Worm (Caenorhabditis elegans): ENCODE measurements around the gene F11A5.18.

F11A5.18 gene

DNA sequence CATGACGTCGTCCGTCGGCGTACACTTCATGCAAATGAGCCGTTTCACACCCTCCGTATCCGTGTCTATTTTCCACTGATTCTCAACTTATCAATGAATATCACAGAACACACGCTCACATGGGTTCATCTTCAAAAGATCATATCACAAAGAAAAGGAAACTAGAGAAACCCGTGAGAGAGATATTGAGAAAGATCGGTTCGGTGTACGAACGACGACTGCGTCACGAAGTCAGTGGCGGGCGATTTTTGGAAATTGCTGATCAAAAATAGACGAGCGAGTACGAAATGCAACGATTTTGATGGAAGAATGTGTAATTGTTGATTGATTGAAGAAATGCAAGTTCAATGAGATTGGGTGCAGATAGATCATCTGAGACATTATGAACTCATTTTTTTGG lies 10.6 kb downstream of the F11A5.18 start:
- TF ChIP-seq lin-13 (GFP tag; optimal IDR thresholded peaks at IDR 0.05) (no peak), ceh-90 (tag; optimal IDR thresholded peaks at IDR 0.05) (no peak), fkh-4 (tag; optimal IDR thresholded peaks at IDR 0.05; ENCODE audit: borderline replicate concordance) (no peak), vab-15 (tag; optimal IDR thresholded peaks at IDR 0.05) (no peak), ama-1 (optimal IDR thresholded peaks at IDR 0.05) (no peak), ceh-82 (tag; optimal IDR thresholded peaks at IDR 0.05) (no peak), C16A3.4 (tag; optimal IDR thresholded peaks at IDR 0.05) (no peak), tbx-2 (tag; optimal IDR thresholded peaks at IDR 0.05) (no peak), nhr-20 (tag; optimal IDR thresholded peaks at IDR 0.05) (peak; percentile 86), lin-15B (tag; optimal IDR thresholded peaks at IDR 0.05) (no peak), Y116A8C.19 (tag; optimal IDR thresholded peaks at IDR 0.05; ENCODE audit: borderline replicate concordance) (no peak), nhr-77 (tag; optimal IDR thresholded peaks at IDR 0.05) (no peak), skn-1 (tag; optimal IDR thresholded peaks at IDR 0.05) (no peak), nhr-19 (GFP tag; conservative IDR thresholded peaks at IDR 0.05) (peak; percentile 75), ceh-88 (GFP tag; IDR thresholded peaks at IDR 0.05) (no peak), ztf-11 (tag; optimal IDR thresholded peaks at IDR 0.05) (no peak), nhr-85 (tag) (peak; percentile 96), swsn-7 (tag; optimal IDR thresholded peaks at IDR 0.05) (no peak), elt-3 (tag; optimal IDR thresholded peaks at IDR 0.05) (peak in 5 of 6 experiments; percentile 67 to 92 (median 79)), hlh-17 (GFP tag; optimal IDR thresholded peaks at IDR 0.05; ENCODE audit: borderline replicate concordance) (no peak), isw-1 (GFP tag; IDR thresholded peaks at IDR 0.05) (no peak), zag-1 (tag; optimal IDR thresholded peaks at IDR 0.05) (no peak), zip-4 (GFP tag; optimal IDR thresholded peaks at IDR 0.05) (no peak), unc-30 (tag; optimal IDR thresholded peaks at IDR 0.05) (no peak), sup-37 (GFP tag; optimal IDR thresholded peaks at IDR 0.05) (no peak), grh-1 (GFP tag; IDR thresholded peaks at IDR 0.05) (peak; percentile 39; the same call in 1 of the 2 replicates), mdl-1 (tag; optimal IDR thresholded peaks at IDR 0.05) (peak in 1 of 2 experiments; percentile 9), nhr-47 (tag; optimal IDR thresholded peaks at IDR 0.05) (no peak), blmp-1 (tag; optimal IDR thresholded peaks at IDR 0.05) (peak; percentile 85), mab-9 (GFP tag; IDR thresholded peaks at IDR 0.05) (no peak), lin-14 (GFP tag; optimal IDR thresholded peaks at IDR 0.05) (peak; percentile 76), nhr-76 (tag; optimal IDR thresholded peaks at IDR 0.05) (no peak), egl-13 (tag; optimal IDR thresholded peaks at IDR 0.05) (no peak), aly-2 (tag; optimal IDR thresholded peaks at IDR 0.05) (no peak), egl-27 (tag; optimal IDR thresholded peaks at IDR 0.05) (no peak), alr-1 (tag; optimal IDR thresholded peaks at IDR 0.05; ENCODE audit: borderline replicate concordance) (no peak), jun-1 (tag; optimal IDR thresholded peaks at IDR 0.05) (no peak), unc-86 (tag; optimal IDR thresholded peaks at IDR 0.05) (no peak), F16B12.6 (tag; optimal IDR thresholded peaks at IDR 0.05) (no peak), snu-23 (GFP tag; optimal IDR thresholded peaks at IDR 0.05) (peak; percentile 64), lsy-2 (tag; optimal IDR thresholded peaks at IDR 0.05) (peak in 1 of 2 experiments; percentile 14), nhr-90 (tag; optimal IDR thresholded peaks at IDR 0.05; ENCODE audit: poor library complexity) (peak; percentile 10), efl-3 (GFP tag; optimal IDR thresholded peaks at IDR 0.05) (no peak), nhr-84 (tag; optimal IDR thresholded peaks at IDR 0.05) (no peak), elt-2 (tag; optimal IDR thresholded peaks at IDR 0.05) (no peak), snpc-4 (tag; optimal IDR thresholded peaks at IDR 0.05) (no peak), aha-1 (tag; optimal IDR thresholded peaks at IDR 0.05) (no peak), nhr-11 (tag; optimal IDR thresholded peaks at IDR 0.05) (no peak), lin-39 (tag; optimal IDR thresholded peaks at IDR 0.05) (no peak), dsc-1 (tag; optimal IDR thresholded peaks at IDR 0.05) (no peak), xbp-1 (tag; optimal IDR thresholded peaks at IDR 0.05) (no peak), dpl-1 (GFP tag; optimal IDR thresholded peaks at IDR 0.05) (peak in 1 of 3 experiments; percentile 3), nhr-28 (tag; optimal IDR thresholded peaks at IDR 0.05) (no peak), fkh-8 (tag; optimal IDR thresholded peaks at IDR 0.05) (no peak)

Data from whole organism, L1 larva.